Fruit fly (Drosophila melanogaster): ENCODE results near the gene ninaG.

ninaG gene

DNA sequence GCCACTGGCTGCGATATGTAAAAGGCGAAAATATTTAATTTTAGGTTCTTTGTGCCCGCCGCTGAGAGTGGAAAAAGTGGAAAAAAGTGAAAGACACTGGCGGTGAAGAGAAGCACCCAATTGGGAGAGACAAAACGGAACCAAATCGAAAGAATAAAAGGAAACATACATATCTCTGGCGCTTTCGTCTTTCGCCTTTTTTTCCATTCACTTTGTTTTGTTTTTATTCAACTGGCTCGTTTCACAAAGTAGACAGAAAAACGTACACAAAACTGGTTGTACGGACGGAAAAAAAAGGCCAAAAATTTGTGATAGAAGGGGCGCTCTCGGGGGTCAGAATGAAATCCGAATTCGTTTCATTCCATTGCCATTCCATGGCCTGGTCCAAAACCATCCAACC is 28.2 kb upstream of the ninaG start (continued):
- TF ChIP-seq Ets96B (tag; optimal IDR thresholded peaks at IDR 0.05) (no peak), CG10631 (GFP tag; optimal IDR thresholded peaks at IDR 0.05) (no peak), CG6276 (GFP tag; optimal IDR thresholded peaks at IDR 0.05) (no peak), fd85E (GFP tag; optimal IDR thresholded peaks at IDR 0.05) (no peak), salr (GFP tag; optimal IDR thresholded peaks at IDR 0.05) (no peak), CG16779 (tag; optimal IDR thresholded peaks at IDR 0.05) (no peak), Sox15 (GFP tag; optimal IDR thresholded peaks at IDR 0.05) (no peak), CG6163 (GFP tag; IDR thresholded peaks at IDR 0.05) (0 out of 3 replicates have a peak, but pooled peaks have one; percentile 9), CG8632 (GFP tag; optimal IDR thresholded peaks at IDR 0.05) (no peak), cyc (GFP tag; optimal IDR thresholded peaks at IDR 0.05) (no peak), Eip93F (GFP tag; optimal IDR thresholded peaks at IDR 0.05) (no peak), Hr39 (GFP tag; optimal IDR thresholded peaks at IDR 0.05) (no peak), CG31627 (GFP tag; optimal IDR thresholded peaks at IDR 0.05) (no peak), acj6 (GFP tag; optimal IDR thresholded peaks at IDR 0.05) (no peak), Hr4 (GFP tag; optimal IDR thresholded peaks at IDR 0.05) (no peak), CG6792 (GFP tag; optimal IDR thresholded peaks at IDR 0.05) (no peak), CG15336 (GFP tag; IDR thresholded peaks at IDR 0.05) (no peak), net (GFP tag; optimal IDR thresholded peaks at IDR 0.05) (no peak), vri (GFP tag; optimal IDR thresholded peaks at IDR 0.05) (peak; percentile 0), fkh (GFP tag; optimal IDR thresholded peaks at IDR 0.05) (no peak), topi (GFP tag; optimal IDR thresholded peaks at IDR 0.05) (no peak), CG10669 (GFP tag; optimal IDR thresholded peaks at IDR 0.05) (no peak), CG9139 (GFP tag; optimal IDR thresholded peaks at IDR 0.05) (peak; percentile 54), Lpt (GFP tag; optimal IDR thresholded peaks at IDR 0.05) (no peak), CG3032 (tag; optimal IDR thresholded peaks at IDR 0.05) (no peak), CG7368 (GFP tag; optimal IDR thresholded peaks at IDR 0.05) (no peak)

DNA sequence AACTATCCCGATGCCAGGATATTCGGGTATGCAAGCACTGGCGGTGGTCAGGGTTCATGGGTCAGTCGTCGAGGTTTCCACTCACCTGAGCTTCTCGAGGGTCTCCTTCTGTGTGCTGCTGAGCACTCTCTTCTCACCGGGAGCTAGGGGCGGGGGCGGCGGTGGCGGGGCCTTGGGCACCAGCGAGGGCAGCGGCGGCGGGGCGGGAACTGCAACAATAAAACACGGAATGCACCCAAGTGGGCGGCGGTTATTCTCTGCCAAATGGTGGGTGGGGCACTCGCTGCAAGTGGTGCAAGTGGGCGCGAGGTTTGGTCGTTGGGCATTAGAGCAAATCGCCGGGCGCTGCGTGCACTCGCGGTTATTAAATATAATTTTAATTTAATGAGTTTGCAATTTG is 19.5 kb upstream of the ninaG start:
- no peak for TF ChIP-seq CG1621 (tag; optimal IDR thresholded peaks at IDR 0.05)
- TF ChIP-seq Eip75B (GFP tag; optimal IDR thresholded peaks at IDR 0.05): no peak
- no peak for TF ChIP-seq CG3032 (tag; optimal IDR thresholded peaks at IDR 0.05)
- no peak for TF ChIP-seq CG34406 (GFP tag; optimal IDR thresholded peaks at IDR 0.05)
- no peak for TF ChIP-seq achi (GFP tag; optimal IDR thresholded peaks at IDR 0.05)
- TF ChIP-seq Hr4 (GFP tag; optimal IDR thresholded peaks at IDR 0.05): no peak
- no peak for TF ChIP-seq Sox102F (GFP tag; optimal IDR thresholded peaks at IDR 0.05)
- TF ChIP-seq topi (GFP tag; optimal IDR thresholded peaks at IDR 0.05): no peak
- no peak for TF ChIP-seq fd85E (GFP tag; optimal IDR thresholded peaks at IDR 0.05)
- TF ChIP-seq CG8632 (GFP tag; optimal IDR thresholded peaks at IDR 0.05): no peak
- TF ChIP-seq Eip93F (GFP tag; optimal IDR thresholded peaks at IDR 0.05): no peak
- TF ChIP-seq esn (GFP tag; optimal IDR thresholded peaks at IDR 0.05): no peak
- no peak for TF ChIP-seq Sox14 (GFP tag; optimal IDR thresholded peaks at IDR 0.05)
- TF ChIP-seq Ets96B (tag; optimal IDR thresholded peaks at IDR 0.05): no peak
- no peak for TF ChIP-seq ss (GFP tag; optimal IDR thresholded peaks at IDR 0.05)
- no peak for TF ChIP-seq CG8319 (GFP tag; optimal IDR thresholded peaks at IDR 0.05)
- no peak for TF ChIP-seq CG11762 (GFP tag; optimal IDR thresholded peaks at IDR 0.05; ENCODE audit: insufficient read depth)

DNA sequence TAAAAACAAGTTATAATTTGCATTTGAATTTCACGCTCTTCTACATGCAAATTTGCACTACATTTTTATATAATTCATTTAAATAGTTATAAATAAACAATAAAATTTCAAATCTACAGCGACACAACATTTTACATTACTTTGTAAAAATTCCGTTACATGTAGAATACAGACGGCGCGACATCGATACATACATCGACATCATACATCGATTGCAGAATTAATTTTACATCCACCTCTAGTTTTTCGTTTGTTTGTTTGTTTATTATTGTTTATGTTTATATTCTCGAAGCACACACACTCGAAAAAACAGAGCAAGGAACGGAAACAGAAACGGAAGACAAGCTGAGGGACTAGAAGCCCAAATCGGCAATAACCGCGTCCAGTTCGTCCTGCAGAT is 16.0 kb upstream of the ninaG start, which contains the start of gene CG17230:
Gene CG17230 (plus strand): TSS at position 258 of the 400 bp plus-strand sequence.
- peak; percentile 98 for TF ChIP-seq fkh (GFP tag; optimal IDR thresholded peaks at IDR 0.05)
- TF ChIP-seq CG8632 (GFP tag; optimal IDR thresholded peaks at IDR 0.05): no peak

DNA sequence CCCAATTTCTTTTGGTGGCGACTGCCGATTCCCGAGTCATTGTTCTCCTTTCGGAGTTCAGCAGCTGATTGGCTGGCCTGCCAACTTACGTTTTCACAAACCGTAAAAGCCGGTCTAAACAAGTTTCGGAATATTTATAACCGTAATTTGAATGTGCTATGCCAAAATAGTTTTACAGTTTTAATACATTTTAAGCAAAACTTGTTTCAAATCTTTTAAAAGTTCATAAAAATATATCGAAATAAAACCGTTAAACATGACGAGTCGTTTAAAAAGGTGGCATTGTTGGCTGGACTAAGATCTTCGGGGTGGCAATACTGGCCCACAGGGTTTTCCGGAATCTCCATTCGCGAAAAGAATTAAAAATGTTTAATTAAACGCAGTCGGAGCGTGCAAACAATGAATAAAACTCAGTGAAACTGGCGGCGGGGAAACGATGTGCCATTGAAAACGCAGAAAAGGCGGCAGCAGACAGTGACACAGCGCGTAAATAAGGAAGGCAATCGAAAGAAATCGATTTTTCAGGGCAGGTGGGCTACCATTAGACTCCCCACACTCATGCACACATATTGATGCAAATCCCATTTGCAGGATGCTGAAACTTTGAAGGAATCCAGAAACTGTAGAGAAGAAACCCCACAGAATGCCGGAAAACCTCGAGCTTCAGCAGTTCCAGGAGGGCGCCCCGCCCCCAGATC is 14.2 kb upstream of the ninaG start, which contains the start of the genes Exd2 and CG5281:
Gene Exd2 (minus strand): TSS at position 167 of the 698 bp plus-strand sequence.
Gene CG5281 (plus strand): TSS at position 314 of the 698 bp plus-strand sequence.
- TF ChIP-seq CG11902 (GFP tag; optimal IDR thresholded peaks at IDR 0.05) (no peak), CG10631 (GFP tag; optimal IDR thresholded peaks at IDR 0.05) (no peak), Sox102F (GFP tag; optimal IDR thresholded peaks at IDR 0.05) (no peak), CG6808 (GFP tag; optimal IDR thresholded peaks at IDR 0.05) (no peak), Hr39 (GFP tag; optimal IDR thresholded peaks at IDR 0.05) (no peak), cyc (GFP tag; optimal IDR thresholded peaks at IDR 0.05) (peak; percentile 21), net (GFP tag; optimal IDR thresholded peaks at IDR 0.05) (no peak), CG6163 (GFP tag; IDR thresholded peaks at IDR 0.05) (0 out of 3 replicates have a peak, but pooled peaks have one; percentile 11), lz (GFP tag; optimal IDR thresholded peaks at IDR 0.05) (peak; percentile 32), CG16779 (tag; optimal IDR thresholded peaks at IDR 0.05) (no peak), CG34406 (GFP tag; optimal IDR thresholded peaks at IDR 0.05) (no peak), fd85E (GFP tag; optimal IDR thresholded peaks at IDR 0.05) (no peak), esn (GFP tag; optimal IDR thresholded peaks at IDR 0.05) (peak; percentile 62), dsx (GFP tag; optimal IDR thresholded peaks at IDR 0.05; ENCODE audit: poor library complexity, severe bottlenecking) (no peak), achi (GFP tag; optimal IDR thresholded peaks at IDR 0.05) (no peak), Gug (GFP tag; IDR thresholded peaks at IDR 0.05) (no peak), CG31627 (GFP tag; optimal IDR thresholded peaks at IDR 0.05) (peak; percentile 55), Ets96B (tag; optimal IDR thresholded peaks at IDR 0.05) (no peak), CG7368 (GFP tag; optimal IDR thresholded peaks at IDR 0.05) (no peak), Sox14 (GFP tag; optimal IDR thresholded peaks at IDR 0.05) (peak; percentile 89), CG6276 (GFP tag; optimal IDR thresholded peaks at IDR 0.05) (no peak), CG11762 (GFP tag; optimal IDR thresholded peaks at IDR 0.05; ENCODE audit: insufficient read depth) (no peak), Lpt (GFP tag; optimal IDR thresholded peaks at IDR 0.05) (no peak)

All from whole organism, prepupa.